Worm (Caenorhabditis elegans) whole organism, young adult: ENCODE results near the gene tpan-1.

Experiments used
- F22D6.2 ChIP-seq: sonication (generic microtip); optimal IDR thresholded peaks from 2 replicates; lab custom pipeline; 2016; ENCODE audit warnings: mild to moderate bottlenecking, missing genetic modification characterization, missing compliant biosample characterization
- hmg-20 ChIP-seq: fragments of 200-800 bp; sonication (Bioruptor generic); IDR thresholded peaks from 2 replicates; pipeline ENCODE4 v1.3.6; 2022; ENCODE audit warnings: missing genetic modification reagents, missing genetic modification characterization, missing compliant biosample characterization
- ztf-28 ChIP-seq: fragments of 200-800 bp; sonication (Bioruptor generic); IDR thresholded peaks from 2 replicates; pipeline ENCODE4 v1.3.6; 2022; ENCODE audit warnings: missing genetic modification reagents, missing genetic modification characterization, missing compliant biosample characterization

DNA sequence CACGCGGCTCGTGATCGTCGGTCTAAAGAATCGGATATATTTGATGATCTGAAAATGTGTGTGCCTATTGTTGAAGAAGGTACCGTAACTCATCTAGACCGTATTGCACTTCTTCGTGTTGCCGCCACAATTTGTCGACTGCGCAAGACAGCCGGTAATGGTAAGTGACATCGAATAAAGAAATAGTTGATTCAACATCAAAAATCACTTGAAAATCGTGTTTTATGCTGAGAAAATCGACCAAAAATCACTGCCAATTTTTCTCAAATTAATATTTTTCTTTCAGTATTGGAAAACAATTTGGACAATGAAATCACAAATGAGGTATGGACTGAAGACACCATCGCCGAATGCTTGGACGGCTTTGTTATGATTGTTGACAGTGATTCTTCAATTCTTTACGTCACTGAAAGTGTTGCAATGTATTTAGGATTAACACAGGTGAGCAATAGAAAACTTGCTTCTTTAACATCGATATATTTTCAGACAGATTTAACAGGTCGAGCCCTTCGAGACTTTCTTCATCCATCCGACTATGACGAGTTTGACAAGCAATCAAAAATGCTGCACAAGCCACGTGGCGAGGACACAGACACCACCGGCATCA lies 7.9 kb upstream of the tpan-1 start:
- TF ChIP-seq F22D6.2 (no peak), ztf-28 (no peak), hmg-20 (GFP tag; lab: Robert Waterston, UW) (no peak)
